Worm (Caenorhabditis elegans) whole organism, mixed stage, embryonic: ENCODE measurements around the gene srbc-60.

Experiments used
- elt-1 ChIP-seq: sonication (generic microtip); optimal IDR thresholded peaks from 2 replicates; lab custom pipeline; 2017; ENCODE audit warnings: missing genetic modification characterization, mild to moderate bottlenecking, missing compliant biosample characterization, antibody characterized with exemption, moderate library complexity, borderline replicate concordance; ENCODE audit not compliant: insufficient read depth
- flh-1 ChIP-seq: fragments of 200-800 bp; sonication (Bioruptor generic); optimal IDR thresholded peaks from 2 replicates; lab custom pipeline; 2018; ENCODE audit warnings: mild to moderate bottlenecking, missing genetic modification characterization, moderate library complexity, missing compliant biosample characterization
- ham-2 ChIP-seq: fragments of 200-800 bp; sonication (Bioruptor generic); optimal IDR thresholded peaks from 2 replicates; lab custom pipeline; 2018; ENCODE audit warnings: mild to moderate bottlenecking, missing genetic modification characterization, missing compliant biosample characterization
- hlh-1 ChIP-seq: fragments of 150-350 bp; optimal IDR thresholded peaks from 2 replicates; lab custom pipeline; 2014; ENCODE audit warnings: missing biosample characterization, missing genetic modification reagents, missing genetic modification characterization
- lsy-2 ChIP-seq: fragments of 150-350 bp; optimal IDR thresholded peaks from 2 replicates; lab custom pipeline; 2014; ENCODE audit warnings: missing biosample characterization, missing genetic modification characterization
- mab-5 ChIP-seq: fragments of 150-350 bp; optimal IDR thresholded peaks from 2 replicates; lab custom pipeline; 2014; ENCODE audit warnings: missing biosample characterization, missing genetic modification characterization
- mep-1 ChIP-seq: fragments of 150-350 bp; optimal IDR thresholded peaks from 2 replicates; lab custom pipeline; 2017; ENCODE audit warnings: missing biosample characterization, missing genetic modification reagents, missing genetic modification characterization, inconsistent platforms
- nhr-12 ChIP-seq: fragments of 150-350 bp; optimal IDR thresholded peaks from 2 replicates; lab custom pipeline; 2014; ENCODE audit warnings: missing biosample characterization, missing genetic modification characterization
- snpc-4 ChIP-seq: fragments of 150-350 bp; optimal IDR thresholded peaks from 2 replicates; lab custom pipeline; 2014; ENCODE audit warnings: missing biosample characterization, missing genetic modification characterization
- unc-39 ChIP-seq: fragments of 150-350 bp; optimal IDR thresholded peaks from 2 replicates; lab custom pipeline; 2014; ENCODE audit warnings: missing biosample characterization, missing genetic modification characterization
- unc-62 ChIP-seq: fragments of 150-350 bp; optimal IDR thresholded peaks from 2 replicates; lab custom pipeline; 2014; ENCODE audit warnings: missing biosample characterization, missing genetic modification reagents, missing genetic modification characterization
- zip-8 ChIP-seq: fragments of 150-350 bp; optimal IDR thresholded peaks from 2 replicates; lab custom pipeline; 2014; ENCODE audit warnings: missing biosample characterization, missing genetic modification characterization
- ztf-11 ChIP-seq: fragments of 150-350 bp; optimal IDR thresholded peaks from 2 replicates; lab custom pipeline; 2014; ENCODE audit warnings: missing biosample characterization, missing genetic modification characterization

- TF ChIP-seq unc-39 (tag; lab: Kevin White, UChicago) (no peak), zip-8 (tag; lab: Kevin White, UChicago) (no peak), mep-1 (tag; lab: Kevin White, UChicago) (no peak), elt-1 (tag; lab: Kevin White, UChicago) (no peak), unc-62 (GFP tag; lab: Kevin White, UChicago) (no peak), snpc-4 (tag; lab: Kevin White, UChicago) (no peak), hlh-1 (no peak), lsy-2 (tag; lab: Kevin White, UChicago) (no peak), flh-1 (GFP tag; lab: Kevin White, UChicago) (no peak), ztf-11 (tag; lab: Kevin White, UChicago) (no peak), ham-2 (GFP tag; lab: Kevin White, UChicago) (no peak), mab-5 (tag; lab: Kevin White, UChicago) (no peak), nhr-12 (tag; lab: Kevin White, UChicago) (no peak)
These were observed 41.3 kb upstream of the srbc-60 start, which contains the start of gene srj-24 for ce11 chrV:738770-739169.
